Worm (Caenorhabditis elegans) whole organism, young adult: ENCODE results near the gene try-3.

Experiments used
- B0336.3 ChIP-seq: fragments of 200-800 bp; sonication (Bioruptor generic); IDR thresholded peaks from 2 replicates; pipeline ENCODE4 v1.3.6; 2022; ENCODE audit warnings: missing genetic modification characterization, missing compliant biosample characterization
- C06A6.2 ChIP-seq: fragments of 200-800 bp; sonication (Bioruptor generic); conservative IDR thresholded peaks from 2 replicates; pipeline ENCODE4 v1.3.6; 2022; ENCODE audit warnings: missing genetic modification characterization, missing compliant biosample characterization
- C17E4.6 ChIP-seq: fragments of 200-800 bp; sonication (Bioruptor generic); IDR thresholded peaks from 2 replicates; pipeline ENCODE4 v1.3.6; 2022; ENCODE audit warnings: missing genetic modification reagents, missing genetic modification characterization, missing compliant biosample characterization
- F10E7.11 ChIP-seq: sonication (generic microtip); optimal IDR thresholded peaks from 2 replicates; lab custom pipeline; 2017; ENCODE audit warnings: mild to moderate bottlenecking, missing genetic modification characterization, moderate library complexity, missing compliant biosample characterization
- F22D6.2 ChIP-seq: sonication (generic microtip); optimal IDR thresholded peaks from 2 replicates; lab custom pipeline; 2016; ENCODE audit warnings: mild to moderate bottlenecking, missing genetic modification characterization, missing compliant biosample characterization
- F33H1.4 ChIP-seq: fragments of 200-800 bp; sonication (Bioruptor generic); IDR thresholded peaks from 2 replicates; pipeline ENCODE4 v1.3.6; 2022; ENCODE audit warnings: missing genetic modification reagents, missing genetic modification characterization, missing compliant biosample characterization
- F37B4.10 ChIP-seq: fragments of 200-800 bp; sonication (Bioruptor generic); IDR thresholded peaks from 2 replicates; pipeline ENCODE4 v1.3.6; 2022; ENCODE audit warnings: missing genetic modification characterization, missing compliant biosample characterization
- F55B11.4 ChIP-seq: sonication (generic microtip); optimal IDR thresholded peaks from 2 replicates; lab custom pipeline; 2016; ENCODE audit warnings: missing compliant biosample characterization, missing genetic modification characterization, borderline replicate concordance; ENCODE audit not compliant: insufficient read depth
- T07F8.4 ChIP-seq: sonication (generic microtip); optimal IDR thresholded peaks from 2 replicates; lab custom pipeline; 2016; ENCODE audit warnings: mild to moderate bottlenecking, missing genetic modification characterization, moderate library complexity, missing compliant biosample characterization
- Y53F4B.3 ChIP-seq: fragments of 200-800 bp; sonication (Bioruptor generic); IDR thresholded peaks from 2 replicates; pipeline ENCODE4 v1.3.6; 2022; ENCODE audit warnings: missing genetic modification reagents, missing genetic modification characterization, missing compliant biosample characterization
- Y53G8AR.9 ChIP-seq: fragments of 200-800 bp; sonication (Bioruptor generic); conservative IDR thresholded peaks from 2 replicates; pipeline ENCODE4 v1.3.6; 2022; ENCODE audit warnings: missing genetic modification reagents, missing genetic modification characterization, missing compliant biosample characterization
- Y56A3A.18 ChIP-seq: fragments of 200-800 bp; sonication (Bioruptor generic); IDR thresholded peaks from 2 replicates; pipeline ENCODE4 v1.3.6; 2022; ENCODE audit warnings: missing genetic modification reagents, missing genetic modification characterization, missing compliant biosample characterization
- Y95B8A.8 ChIP-seq: fragments of 200-800 bp; sonication (Bioruptor generic); IDR thresholded peaks from 2 replicates; pipeline ENCODE4 v1.3.6; 2022; ENCODE audit warnings: missing genetic modification reagents, missing genetic modification characterization, missing compliant biosample characterization
- ama-1 ChIP-seq, 3 experiments: fragments of 150-350 bp in 1 of 3; sonication (generic microtip) in 2 of 3; optimal IDR thresholded peaks; 2 replicates each; lab custom pipeline; 2014 to 2018; ENCODE audit warnings: missing biosample characterization in 2 of 3, missing genetic modification characterization in 2 of 3, missing genetic modification reagents in 2 of 3
- aptf-3 ChIP-seq: fragments of 200-800 bp; sonication (Bioruptor generic); IDR thresholded peaks from 2 replicates; pipeline ENCODE4 v1.3.6; 2022; ENCODE audit warnings: missing genetic modification characterization, missing compliant biosample characterization
- athp-1 ChIP-seq: sonication (generic microtip); optimal IDR thresholded peaks from 2 replicates; lab custom pipeline; 2017; ENCODE audit warnings: mild to moderate bottlenecking, missing genetic modification characterization, missing compliant biosample characterization
- attf-5 ChIP-seq: fragments of 200-800 bp; sonication (Bioruptor generic); optimal IDR thresholded peaks from 2 replicates; lab custom pipeline; 2018; ENCODE audit warnings: mild to moderate bottlenecking, missing genetic modification characterization, missing compliant biosample characterization
- bed-1 ChIP-seq: fragments of 200-800 bp; sonication (Bioruptor generic); IDR thresholded peaks from 2 replicates; pipeline ENCODE4 v1.3.6; 2022; ENCODE audit warnings: missing genetic modification reagents, missing genetic modification characterization, missing compliant biosample characterization
- ceh-40 ChIP-seq: fragments of 200-800 bp; sonication (Bioruptor generic); IDR thresholded peaks from 2 replicates; pipeline ENCODE4 v1.3.6; 2022; ENCODE audit warnings: missing genetic modification characterization, missing compliant biosample characterization
- ceh-58 ChIP-seq: fragments of 200-800 bp; sonication (Bioruptor generic); IDR thresholded peaks from 2 replicates; pipeline ENCODE4 v1.3.6; 2022; ENCODE audit warnings: missing genetic modification characterization, missing compliant biosample characterization
- ceh-91 ChIP-seq: fragments of 200-800 bp; sonication (Bioruptor generic); IDR thresholded peaks from 2 replicates; pipeline ENCODE4 v1.3.6; 2022; ENCODE audit warnings: missing genetic modification reagents, missing genetic modification characterization, missing compliant biosample characterization
- chd-7 ChIP-seq: sonication (generic microtip); optimal IDR thresholded peaks from 2 replicates; lab custom pipeline; 2016; ENCODE audit warnings: mild to moderate bottlenecking, missing genetic modification characterization, moderate library complexity, missing compliant biosample characterization
- dpff-1 ChIP-seq: sonication (generic microtip); optimal IDR thresholded peaks from 2 replicates; lab custom pipeline; 2017; ENCODE audit warnings: mild to moderate bottlenecking, missing genetic modification characterization, missing compliant biosample characterization
- egl-44 ChIP-seq: fragments of 200-800 bp; sonication (Bioruptor generic); IDR thresholded peaks from 2 replicates; pipeline ENCODE4 v1.3.6; 2022; ENCODE audit warnings: missing genetic modification reagents, missing genetic modification characterization, missing compliant biosample characterization
- ets-4 ChIP-seq: fragments of 200-800 bp; sonication (Bioruptor generic); optimal IDR thresholded peaks from 2 replicates; lab custom pipeline; 2018; ENCODE audit warnings: mild to moderate bottlenecking, missing genetic modification characterization, missing compliant biosample characterization
- him-1 ChIP-seq: sonication (generic microtip); optimal IDR thresholded peaks from 2 replicates; lab custom pipeline; 2016; ENCODE audit warnings: missing genotype, missing genetic modification reagents, missing genetic modification characterization, missing compliant biosample characterization
- hmg-1.2 ChIP-seq: fragments of 200-800 bp; sonication (Bioruptor generic); IDR thresholded peaks from 2 replicates; pipeline ENCODE4 v1.3.6; 2022; ENCODE audit warnings: missing genetic modification reagents, missing genetic modification characterization, missing compliant biosample characterization
- hrde-1 ChIP-seq: sonication (generic microtip); optimal IDR thresholded peaks from 2 replicates; lab custom pipeline; 2016; ENCODE audit warnings: missing genetic modification characterization, mild to moderate bottlenecking, missing compliant biosample characterization, moderate library complexity, missing genotype, missing genetic modification reagents, borderline replicate concordance
- hsf-1 ChIP-seq: fragments of 200-800 bp; sonication (Bioruptor generic); IDR thresholded peaks from 2 replicates; pipeline ENCODE4 v1.3.6; 2022; ENCODE audit warnings: missing genetic modification reagents, missing genetic modification characterization, missing compliant biosample characterization
- lag-1 ChIP-seq: fragments of 200-800 bp; sonication (Bioruptor generic); IDR thresholded peaks from 2 replicates; pipeline ENCODE4 v1.3.6; 2022; ENCODE audit warnings: missing genetic modification reagents, missing genetic modification characterization, missing compliant biosample characterization
- lin-40 ChIP-seq: sonication (generic microtip); optimal IDR thresholded peaks from 2 replicates; lab custom pipeline; 2016; ENCODE audit warnings: missing genetic modification characterization, mild to moderate bottlenecking, missing compliant biosample characterization, missing genotype, missing genetic modification reagents
- lsy-27 ChIP-seq: sonication (generic microtip); optimal IDR thresholded peaks from 2 replicates; lab custom pipeline; 2017; ENCODE audit warnings: missing genetic modification characterization, mild to moderate bottlenecking, missing compliant biosample characterization, antibody characterized with exemption, missing genotype, borderline replicate concordance; ENCODE audit not compliant: insufficient read depth
- madf-3 ChIP-seq: fragments of 200-800 bp; sonication (Bioruptor generic); IDR thresholded peaks from 2 replicates; pipeline ENCODE4 v1.3.6; 2022; ENCODE audit warnings: missing genetic modification reagents, missing genetic modification characterization, missing compliant biosample characterization
- madf-6 ChIP-seq: fragments of 200-800 bp; sonication (Bioruptor generic); IDR thresholded peaks from 2 replicates; pipeline ENCODE4 v1.3.6; 2022; ENCODE audit warnings: missing genetic modification reagents, missing genetic modification characterization, missing compliant biosample characterization
- madf-8 ChIP-seq: fragments of 200-800 bp; sonication (Bioruptor generic); conservative IDR thresholded peaks from 2 replicates; pipeline ENCODE4 v1.3.6; 2022; ENCODE audit warnings: missing genetic modification reagents, missing genetic modification characterization, missing compliant biosample characterization
- mes-4 ChIP-seq: sonication (generic microtip); optimal IDR thresholded peaks from 2 replicates; lab custom pipeline; 2016; ENCODE audit warnings: missing genotype, missing genetic modification characterization, missing compliant biosample characterization
- nfyb-1 ChIP-seq: fragments of 200-800 bp; sonication (Bioruptor generic); IDR thresholded peaks from 2 replicates; pipeline ENCODE4 v1.3.6; 2022; ENCODE audit warnings: missing genetic modification reagents, missing genetic modification characterization, missing compliant biosample characterization
- nhr-27 ChIP-seq: fragments of 200-800 bp; sonication (Bioruptor generic); optimal IDR thresholded peaks from 2 replicates; lab custom pipeline; 2018; ENCODE audit warnings: mild to moderate bottlenecking, missing genetic modification characterization, moderate library complexity, missing compliant biosample characterization
- nhr-80 ChIP-seq: sonication (generic microtip); optimal IDR thresholded peaks from 2 replicates; lab custom pipeline; 2016; ENCODE audit warnings: missing genetic modification characterization, missing compliant biosample characterization
- pbrm-1 ChIP-seq: fragments of 200-800 bp; sonication (Bioruptor generic); IDR thresholded peaks from 2 replicates; pipeline ENCODE4 v1.3.6; 2022; ENCODE audit warnings: missing genetic modification reagents, missing genetic modification characterization, missing compliant biosample characterization
- rcor-1 ChIP-seq: fragments of 200-800 bp; sonication (Bioruptor generic); IDR thresholded peaks from 2 replicates; pipeline ENCODE4 v1.3.6; 2022; ENCODE audit warnings: missing genetic modification reagents, missing genetic modification characterization, missing compliant biosample characterization
- rpc-1 ChIP-seq, 2 experiments: fragments of 150-350 bp in 1 of 2; sonication (generic microtip) in 1 of 2; optimal IDR thresholded peaks; 2 replicates each; lab custom pipeline; 2014 to 2018; ENCODE audit warnings: missing biosample characterization in 1 of 2, missing genetic modification characterization in 1 of 2, missing genetic modification reagents in 1 of 2, missing genotype in 1 of 2
- sea-2 ChIP-seq: fragments of 200-800 bp; sonication (Bioruptor generic); IDR thresholded peaks from 2 replicates; pipeline ENCODE4 v1.3.6; 2022; ENCODE audit warnings: missing genetic modification characterization, missing compliant biosample characterization
- somi-1 ChIP-seq: fragments of 200-800 bp; sonication (Bioruptor generic); optimal IDR thresholded peaks from 2 replicates; lab custom pipeline; 2018; ENCODE audit warnings: mild to moderate bottlenecking, missing genetic modification characterization, missing compliant biosample characterization
- unc-130 ChIP-seq: sonication (generic microtip); optimal IDR thresholded peaks from 2 replicates; lab custom pipeline; 2016; ENCODE audit warnings: missing genetic modification reagents, missing genetic modification characterization, missing compliant biosample characterization
- ztf-18 ChIP-seq: sonication (generic microtip); optimal IDR thresholded peaks from 2 replicates; lab custom pipeline; 2016; ENCODE audit warnings: missing genotype, mild to moderate bottlenecking, missing genetic modification characterization, missing compliant biosample characterization
- ztf-25 ChIP-seq: fragments of 200-800 bp; sonication (Bioruptor generic); IDR thresholded peaks from 2 replicates; pipeline ENCODE4 v1.3.6; 2022; ENCODE audit warnings: missing genetic modification reagents, missing genetic modification characterization, missing compliant biosample characterization
- ztf-3 ChIP-seq: fragments of 200-800 bp; sonication (Bioruptor generic); optimal IDR thresholded peaks from 2 replicates; lab custom pipeline; 2018; ENCODE audit warnings: mild to moderate bottlenecking, missing genetic modification characterization, missing compliant biosample characterization

The try-3 gene

DNA sequence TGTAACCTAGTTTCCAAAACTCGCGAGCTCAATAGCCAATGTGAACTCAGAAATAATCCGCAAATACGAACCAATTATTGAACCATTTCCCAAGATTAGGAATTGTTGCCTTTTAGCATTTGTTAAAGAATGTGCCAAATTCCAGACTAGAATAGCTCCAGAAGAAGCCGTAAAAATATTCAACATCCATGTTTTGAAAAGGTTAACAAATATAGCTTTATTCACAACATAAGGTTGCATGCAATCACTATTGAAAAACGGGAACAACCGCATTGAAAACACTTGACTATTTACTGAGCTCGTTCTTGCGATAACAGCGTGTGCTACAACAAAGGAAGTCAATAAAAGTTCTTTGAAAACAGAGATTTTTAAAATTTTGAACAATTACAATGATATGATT is 30.4 kb upstream of the try-3 start (continued):
- TF ChIP-seq pbrm-1 (GFP tag; lab: Robert Waterston, UW) (0 out of 2 replicates have a peak, but pooled peaks have one; percentile 52), madf-3 (GFP tag; lab: Robert Waterston, UW) (peak; percentile 66; the same call in 1 of the 2 replicates), ztf-25 (GFP tag; lab: Robert Waterston, UW) (no peak), T07F8.4 (no peak), Y53F4B.3 (GFP tag; lab: Robert Waterston, UW) (no peak), lag-1 (GFP tag; lab: Robert Waterston, UW) (no peak), ceh-58 (peak; percentile 85; the same call in 1 of the 2 replicates), Y56A3A.18 (GFP tag; lab: Robert Waterston, UW) (no peak), madf-8 (GFP tag; lab: Robert Waterston, UW) (no peak), unc-130 (GFP tag; lab: Kevin White, UChicago) (peak; percentile 59), F22D6.2 (no peak), ztf-3 (GFP tag; lab: Kevin White, UChicago) (no peak), madf-6 (GFP tag; lab: Robert Waterston, UW) (peak; percentile 74), ama-1 (optimal IDR thresholded peaks at IDR 0.05; lab: Kevin White, UChicago) (no peak), ama-1 (GFP tag; optimal IDR thresholded peaks at IDR 0.05; lab: Kevin White, UChicago) (peak in 1 of 2 experiments; percentile 35), him-1 (tag; lab: Kevin White, UChicago) (peak; percentile 12), aptf-3 (no peak), ztf-18 (no peak), ceh-40 (0 out of 2 replicates have a peak, but pooled peaks have one; percentile 66), hsf-1 (GFP tag; lab: Robert Waterston, UW) (peak; percentile 68), ets-4 (GFP tag; lab: Kevin White, UChicago) (no peak), hmg-1.2 (peak; percentile 34; the same call in 1 of the 2 replicates), bed-1 (GFP tag; lab: Robert Waterston, UW) (no peak), dpff-1 (no peak), F37B4.10 (GFP tag; lab: Robert Waterston, UW) (no peak), athp-1 (tag; lab: Kevin White, UChicago) (peak; percentile 76), nhr-80 (no peak), F33H1.4 (peak; percentile 33), sea-2 (no peak), ceh-91 (no peak), hrde-1 (peak; percentile 80), Y95B8A.8 (GFP tag; lab: Robert Waterston, UW) (no peak), nhr-27 (tag; lab: Kevin White, UChicago) (no peak), F55B11.4 (no peak), attf-5 (GFP tag; lab: Kevin White, UChicago) (no peak), C17E4.6 (no peak), rcor-1 (GFP tag; lab: Robert Waterston, UW) (peak; percentile 57; the same call in 1 of the 2 replicates), Y53G8AR.9 (GFP tag; lab: Robert Waterston, UW) (peak; percentile 87), C06A6.2 (GFP tag; lab: Robert Waterston, UW) (no peak), rpc-1 (optimal IDR thresholded peaks at IDR 0.05; lab: Kevin White, UChicago) (no peak), rpc-1 (tag; optimal IDR thresholded peaks at IDR 0.05; lab: Kevin White, UChicago) (no peak), somi-1 (GFP tag; lab: Kevin White, UChicago) (no peak), F10E7.11 (no peak), lsy-27 (tag; lab: Kevin White, UChicago) (no peak), mes-4 (no peak), B0336.3 (GFP tag; lab: Robert Waterston, UW) (peak; percentile 63; the same call in 1 of the 2 replicates), chd-7 (tag; lab: Kevin White, UChicago) (no peak), lin-40 (no peak), egl-44 (GFP tag; lab: Robert Waterston, UW) (0 out of 2 replicates have a peak, but pooled peaks have one; percentile 23), nfyb-1 (peak; percentile 59; the same call in 1 of the 2 replicates)
